Worm (Caenorhabditis elegans) whole organism, mixed stage, embryonic: ENCODE measurements around the gene vit-4.

Source experiments
- ceh-83 ChIP-seq: fragments of 200-800 bp; sonication (Bioruptor generic); optimal IDR thresholded peaks from 2 replicates; lab custom pipeline; 2018; ENCODE audit warnings: mild to moderate bottlenecking, missing genetic modification characterization, missing compliant biosample characterization
- ces-1 ChIP-seq: fragments of 150-350 bp; optimal IDR thresholded peaks from 2 replicates; lab custom pipeline; 2014; ENCODE audit warnings: missing biosample characterization, missing genetic modification reagents, missing genetic modification characterization
- flh-1 ChIP-seq: fragments of 200-800 bp; sonication (Bioruptor generic); optimal IDR thresholded peaks from 2 replicates; lab custom pipeline; 2018; ENCODE audit warnings: mild to moderate bottlenecking, missing genetic modification characterization, moderate library complexity, missing compliant biosample characterization
- ham-2 ChIP-seq: fragments of 200-800 bp; sonication (Bioruptor generic); optimal IDR thresholded peaks from 2 replicates; lab custom pipeline; 2018; ENCODE audit warnings: mild to moderate bottlenecking, missing genetic modification characterization, missing compliant biosample characterization
- nhr-12 ChIP-seq: fragments of 150-350 bp; optimal IDR thresholded peaks from 2 replicates; lab custom pipeline; 2014; ENCODE audit warnings: missing biosample characterization, missing genetic modification characterization
- snpc-4 ChIP-seq: fragments of 150-350 bp; optimal IDR thresholded peaks from 2 replicates; lab custom pipeline; 2014; ENCODE audit warnings: missing biosample characterization, missing genetic modification characterization
- unc-120 ChIP-seq: sonication (generic microtip); optimal IDR thresholded peaks from 2 replicates; lab custom pipeline; 2017; ENCODE audit warnings: missing genetic modification characterization, missing compliant biosample characterization; ENCODE audit not compliant: poor library complexity, severe bottlenecking
- unc-62 ChIP-seq: fragments of 150-350 bp; optimal IDR thresholded peaks from 2 replicates; lab custom pipeline; 2014; ENCODE audit warnings: missing biosample characterization, missing genetic modification reagents, missing genetic modification characterization

DNA sequence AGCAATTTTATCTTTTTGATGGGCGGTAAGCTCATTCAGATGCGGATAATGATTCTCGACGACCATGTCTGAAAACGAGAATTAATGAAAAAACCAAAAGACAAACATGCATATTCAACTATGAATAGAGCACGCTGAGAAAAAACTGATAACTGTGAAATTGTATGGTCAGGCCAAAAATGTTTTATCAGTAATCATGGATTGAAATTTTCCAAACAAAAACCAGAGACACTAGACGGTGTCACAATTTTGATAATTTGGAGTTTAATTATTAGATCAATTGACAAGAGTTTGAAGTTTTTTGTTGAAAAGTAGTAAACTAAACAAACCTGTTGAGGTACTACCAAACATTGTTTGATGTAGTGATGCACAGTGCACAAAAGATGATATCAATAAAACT, 36.6 kb upstream of the vit-4 start, which contains the start of gene cgr-1:
- TF ChIP-seq ham-2 (GFP tag; lab: Kevin White, UChicago) (no peak), flh-1 (GFP tag; lab: Kevin White, UChicago) (no peak), nhr-12 (tag; lab: Kevin White, UChicago) (no peak), unc-62 (GFP tag; lab: Kevin White, UChicago) (no peak), snpc-4 (tag; lab: Kevin White, UChicago) (no peak), unc-120 (tag; lab: Kevin White, UChicago) (no peak), ces-1 (GFP tag; lab: Kevin White, UChicago) (no peak), ceh-83 (GFP tag; lab: Kevin White, UChicago) (no peak)
